Fruit fly (Drosophila melanogaster): ENCODE results near the gene CG1440.

The CG1440 gene

DNA sequence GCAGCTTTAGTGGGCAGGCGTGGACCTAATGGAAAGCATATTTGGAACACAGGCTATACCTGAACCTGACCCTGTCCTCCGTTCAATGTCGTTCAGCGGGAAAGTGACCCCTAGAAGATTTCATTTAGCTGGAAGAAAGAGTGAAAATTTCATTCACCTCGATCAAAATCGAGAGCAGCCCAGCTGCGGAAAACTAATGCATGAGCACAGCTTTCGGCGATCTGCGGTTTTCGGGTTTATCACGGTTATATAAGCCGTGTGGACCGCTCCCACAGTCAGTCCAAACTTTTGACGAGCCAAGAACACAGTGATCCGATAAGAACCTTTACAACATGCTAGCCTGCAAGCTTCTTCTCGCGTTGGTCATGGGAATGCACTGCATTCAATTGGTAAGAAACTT is 33.7 kb downstream of the CG1440 start, which contains the start of gene Cp7Fa:
Cp7Fa (plus strand) TSS at position 301 of the 400 bp plus-strand sequence.
- TF ChIP-seq dmrt93B (GFP tag; optimal IDR thresholded peaks at IDR 0.05) (no peak), Jra (GFP tag; optimal IDR thresholded peaks at IDR 0.05) (no peak), CG9705 (GFP tag; optimal IDR thresholded peaks at IDR 0.05) (no peak), Dfd (GFP tag; optimal IDR thresholded peaks at IDR 0.05) (no peak), lola (GFP tag; optimal IDR thresholded peaks at IDR 0.05) (no peak), GATAd (GFP tag; optimal IDR thresholded peaks at IDR 0.05) (no peak), Sp1 (GFP tag; optimal IDR thresholded peaks at IDR 0.05) (no peak), Vsx2 (GFP tag; optimal IDR thresholded peaks at IDR 0.05; ENCODE audit: partially characterized antibody) (no peak), CG32264 (GFP tag; optimal IDR thresholded peaks at IDR 0.05) (no peak), Hr83 (GFP tag; optimal IDR thresholded peaks at IDR 0.05; ENCODE audit: poor library complexity, severe bottlenecking) (no peak), Dif (GFP tag; optimal IDR thresholded peaks at IDR 0.05; ENCODE audit: partially characterized antibody) (no peak), fru (GFP tag; optimal IDR thresholded peaks at IDR 0.05) (no peak), dsf (GFP tag; optimal IDR thresholded peaks at IDR 0.05; ENCODE audit: borderline replicate concordance) (no peak)

DNA sequence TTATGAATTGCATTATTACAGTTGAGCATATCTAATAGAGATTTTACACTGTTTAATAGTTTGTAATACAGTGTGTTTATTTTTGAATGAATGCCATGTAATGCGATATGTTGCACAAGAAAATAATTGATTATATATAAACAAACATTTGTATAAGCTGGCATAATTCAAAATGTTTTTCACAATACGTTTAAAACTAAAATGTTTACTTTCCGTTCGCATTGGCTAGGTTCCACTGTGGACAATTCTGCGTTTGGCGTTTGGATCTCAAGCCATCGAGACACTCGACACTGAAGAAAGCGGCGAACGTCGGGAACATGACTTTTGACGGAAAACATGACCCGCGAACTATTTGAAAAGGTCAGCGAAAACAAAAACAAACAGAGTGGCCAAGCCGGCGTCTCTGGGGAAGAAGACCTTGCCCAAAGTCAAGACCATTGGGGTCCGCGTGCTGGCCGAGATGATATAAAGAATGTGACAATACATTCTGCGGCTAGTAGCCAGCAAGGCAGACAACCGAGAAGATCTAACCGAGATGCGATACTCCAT is 36.6 kb downstream of the CG1440 start, which contains the start of gene Cp7Fb:
Cp7Fb (plus strand) TSS at position 499 of the 549 bp plus-strand sequence.
- TF ChIP-seq pan (optimal IDR thresholded peaks at IDR 0.05) = no peak
- TF ChIP-seq rgr (GFP tag; optimal IDR thresholded peaks at IDR 0.05) = no peak
- no peak for TF ChIP-seq dmrt93B (GFP tag; optimal IDR thresholded peaks at IDR 0.05)
- TF ChIP-seq sv (GFP tag; optimal IDR thresholded peaks at IDR 0.05) = no peak
- no peak for TF ChIP-seq usp (GFP tag; optimal IDR thresholded peaks at IDR 0.05)
- no peak for TF ChIP-seq Vsx2 (GFP tag; optimal IDR thresholded peaks at IDR 0.05; ENCODE audit: partially characterized antibody)
- TF ChIP-seq fru (GFP tag; optimal IDR thresholded peaks at IDR 0.05) = no peak
- TF ChIP-seq Jra (GFP tag; optimal IDR thresholded peaks at IDR 0.05) = no peak
- no peak for TF ChIP-seq Dfd (GFP tag; optimal IDR thresholded peaks at IDR 0.05)
- TF ChIP-seq foxo (GFP tag; optimal IDR thresholded peaks at IDR 0.05) = no peak
- TF ChIP-seq Hnf4 (GFP tag; optimal IDR thresholded peaks at IDR 0.05) = no peak
- TF ChIP-seq br (GFP tag; optimal IDR thresholded peaks at IDR 0.05) = no peak
- TF ChIP-seq Hr78 (GFP tag; optimal IDR thresholded peaks at IDR 0.05) = no peak
- no peak for TF ChIP-seq jim (GFP tag; optimal IDR thresholded peaks at IDR 0.05)
- no peak for TF ChIP-seq Abd-B (GFP tag; optimal IDR thresholded peaks at IDR 0.05)

DNA sequence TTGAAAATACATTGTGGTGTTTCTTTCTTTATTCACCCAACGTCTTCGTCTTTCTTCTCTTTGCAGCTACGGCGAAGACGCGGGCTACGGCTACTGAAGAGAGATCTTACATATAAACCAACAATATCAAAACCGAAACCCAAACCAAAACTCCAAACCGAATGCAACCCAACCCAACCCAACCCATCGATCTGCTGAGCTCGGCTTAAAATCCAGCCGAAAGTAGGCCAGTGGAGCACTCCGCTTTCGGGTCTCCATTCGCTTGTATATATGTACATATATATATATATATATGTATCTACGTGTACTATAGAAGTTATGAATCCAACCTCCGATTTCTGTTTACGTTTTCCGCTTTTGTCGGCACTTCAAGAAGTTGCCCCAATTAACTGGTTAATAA is 38.8 kb downstream of the CG1440 start:
- TF ChIP-seq HLH106 (tag; optimal IDR thresholded peaks at IDR 0.05) = no peak
- no peak for TF ChIP-seq fru (GFP tag; optimal IDR thresholded peaks at IDR 0.05)
- TF ChIP-seq Rel (GFP tag; optimal IDR thresholded peaks at IDR 0.05) = no peak
- no peak for TF ChIP-seq Rel (tag; optimal IDR thresholded peaks at IDR 0.05)
- TF ChIP-seq CrebA (GFP tag; optimal IDR thresholded peaks at IDR 0.05; ENCODE audit: borderline replicate concordance) = no peak
- no peak for TF ChIP-seq GATAd (GFP tag; optimal IDR thresholded peaks at IDR 0.05)
- TF ChIP-seq OdsH (GFP tag; optimal IDR thresholded peaks at IDR 0.05) = no peak
- TF ChIP-seq h (GFP tag; optimal IDR thresholded peaks at IDR 0.05) = no peak

DNA sequence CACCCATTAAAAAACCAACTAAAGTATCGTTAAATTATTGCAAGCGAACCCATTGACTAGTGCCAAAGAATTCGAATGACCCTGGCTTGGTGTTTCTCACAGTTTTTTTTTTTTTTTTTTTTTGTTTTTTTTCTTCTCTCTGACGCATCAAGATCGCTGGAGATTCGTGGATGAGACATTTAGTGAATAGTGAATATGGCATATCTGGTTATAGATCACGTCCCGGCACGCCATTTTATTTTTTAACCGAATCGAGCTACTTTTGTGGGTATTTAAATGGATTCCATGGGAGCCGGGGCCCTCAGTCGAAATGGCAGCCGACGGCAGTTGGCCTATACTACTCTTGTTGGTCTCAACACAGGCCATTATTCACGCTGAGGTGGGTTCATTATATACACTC is 40.0 kb downstream of the CG1440 start, which contains the start of gene Cp7Fc:
Cp7Fc (plus strand) TSS at position 301 of the 400 bp plus-strand sequence.
- no peak for TF ChIP-seq Myc (optimal IDR thresholded peaks at IDR 0.05)
- no peak for TF ChIP-seq Hr78 (GFP tag; optimal IDR thresholded peaks at IDR 0.05)
- no peak for TF ChIP-seq Vsx2 (GFP tag; optimal IDR thresholded peaks at IDR 0.05; ENCODE audit: partially characterized antibody)
- no peak for TF ChIP-seq Hnf4 (GFP tag; optimal IDR thresholded peaks at IDR 0.05)
- TF ChIP-seq dl (GFP tag; optimal IDR thresholded peaks at IDR 0.05; ENCODE audit: insufficient read depth in 1 of 2, partially characterized antibody in 2 of 2) = no peak
- no peak for TF ChIP-seq OdsH (GFP tag; optimal IDR thresholded peaks at IDR 0.05)
- TF ChIP-seq brk (GFP tag; optimal IDR thresholded peaks at IDR 0.05) = no peak
- TF ChIP-seq rgr (GFP tag; optimal IDR thresholded peaks at IDR 0.05) = no peak
- no peak for TF ChIP-seq fru (GFP tag; optimal IDR thresholded peaks at IDR 0.05)
- no peak for TF ChIP-seq CG32264 (GFP tag; optimal IDR thresholded peaks at IDR 0.05)
- no peak for TF ChIP-seq N (GFP tag; optimal IDR thresholded peaks at IDR 0.05)
- no peak for TF ChIP-seq lola (GFP tag; optimal IDR thresholded peaks at IDR 0.05)
- no peak for TF ChIP-seq Jra (GFP tag; optimal IDR thresholded peaks at IDR 0.05)
- TF ChIP-seq pan (optimal IDR thresholded peaks at IDR 0.05) = no peak
- TF ChIP-seq Mio (GFP tag; optimal IDR thresholded peaks at IDR 0.05) = no peak

All from whole organism, wandering third instar larva.